Worm (Caenorhabditis elegans): Measurements from ENCODE around the gene R13H4.7.

The R13H4.7 gene

ce11 chrV:11859082-11859858, 8.8 kb downstream of the R13H4.7 start:
- TF ChIP-seq ceh-63 (GFP tag; optimal IDR thresholded peaks at IDR 0.05) = no peak
- TF ChIP-seq nhr-71 (tag; optimal IDR thresholded peaks at IDR 0.05) = peak; percentile 62
- no peak for TF ChIP-seq alr-1 (tag; optimal IDR thresholded peaks at IDR 0.05; ENCODE audit: borderline replicate concordance)
- TF ChIP-seq nhr-85 (tag) = peak; percentile 92
- peak; percentile 48 for TF ChIP-seq jun-1 (tag; optimal IDR thresholded peaks at IDR 0.05)
- no peak for TF ChIP-seq nhr-84 (tag; optimal IDR thresholded peaks at IDR 0.05)
- TF ChIP-seq unc-86 (tag; optimal IDR thresholded peaks at IDR 0.05) = no peak
- TF ChIP-seq xbp-1 (tag; optimal IDR thresholded peaks at IDR 0.05) = no peak
- no peak for TF ChIP-seq ceh-88 (GFP tag; IDR thresholded peaks at IDR 0.05)
- no peak for TF ChIP-seq nhr-76 (tag; optimal IDR thresholded peaks at IDR 0.05)
- no peak for TF ChIP-seq lin-13 (GFP tag; optimal IDR thresholded peaks at IDR 0.05)
- no peak for TF ChIP-seq aly-2 (tag; optimal IDR thresholded peaks at IDR 0.05)
- TF ChIP-seq efl-1 (optimal IDR thresholded peaks at IDR 0.05) = no peak
- peak in 1 of 2 experiments; percentile 19 for TF ChIP-seq efl-1 (GFP tag; optimal IDR thresholded peaks at IDR 0.05 in 1 of 2)
- no peak for TF ChIP-seq fos-1 (tag; optimal IDR thresholded peaks at IDR 0.05)
- TF ChIP-seq lin-35 (GFP tag; optimal IDR thresholded peaks at IDR 0.05) = peak in 1 of 2 experiments; percentile 38
- no peak for TF ChIP-seq swsn-7 (tag; optimal IDR thresholded peaks at IDR 0.05)
- peak in 4 of 6 experiments; percentile 24 to 77 (median 54) for TF ChIP-seq elt-3 (tag; optimal IDR thresholded peaks at IDR 0.05)
- TF ChIP-seq zag-1 (tag; optimal IDR thresholded peaks at IDR 0.05) = no peak
- TF ChIP-seq nhr-237 (tag; optimal IDR thresholded peaks at IDR 0.05) = no peak
- TF ChIP-seq elt-2 (tag; optimal IDR thresholded peaks at IDR 0.05) = peak; percentile 60
- TF ChIP-seq nhr-20 (tag; optimal IDR thresholded peaks at IDR 0.05) = peak; percentile 59
- peak in 1 of 2 experiments; percentile 35 for TF ChIP-seq mdl-1 (tag; optimal IDR thresholded peaks at IDR 0.05)
- TF ChIP-seq lin-14 (GFP tag; optimal IDR thresholded peaks at IDR 0.05) = peak; percentile 69
- TF ChIP-seq unc-98 (GFP tag; IDR thresholded peaks at IDR 0.05) = no peak
- TF ChIP-seq unc-130 (tag; optimal IDR thresholded peaks at IDR 0.05) = no peak
- TF ChIP-seq snu-23 (GFP tag; optimal IDR thresholded peaks at IDR 0.05) = peak; percentile 41
- TF ChIP-seq nhr-11 (tag; optimal IDR thresholded peaks at IDR 0.05) = no peak
- peak in 1 of 2 experiments; percentile 67 for TF ChIP-seq lsy-2 (tag; optimal IDR thresholded peaks at IDR 0.05)
- TF ChIP-seq tbx-2 (tag; optimal IDR thresholded peaks at IDR 0.05) = peak; percentile 14
- TF ChIP-seq pqm-1 (tag; optimal IDR thresholded peaks at IDR 0.05) = no peak
- TF ChIP-seq hpl-2 (GFP tag; optimal IDR thresholded peaks at IDR 0.05) = no peak
- TF ChIP-seq ztf-4 (tag; optimal IDR thresholded peaks at IDR 0.05) = no peak
- TF ChIP-seq tlp-1 (tag; optimal IDR thresholded peaks at IDR 0.05) = no peak
- no peak for TF ChIP-seq pag-3 (tag; optimal IDR thresholded peaks at IDR 0.05; ENCODE audit: borderline replicate concordance, insufficient read depth)
- peak; percentile 36; the same call in 1 of the 2 replicates for TF ChIP-seq nhr-19 (GFP tag; conservative IDR thresholded peaks at IDR 0.05)
- TF ChIP-seq blmp-1 (tag; optimal IDR thresholded peaks at IDR 0.05) = peak; percentile 63
- TF ChIP-seq nhr-90 (tag; optimal IDR thresholded peaks at IDR 0.05; ENCODE audit: poor library complexity) = peak; percentile 17
- TF ChIP-seq ama-1 (optimal IDR thresholded peaks at IDR 0.05) = no peak
- no peak for TF ChIP-seq nhr-47 (tag; optimal IDR thresholded peaks at IDR 0.05)
- TF ChIP-seq unc-62 (GFP tag; optimal IDR thresholded peaks at IDR 0.05) = no peak

ce11 chrV:11858299-11858698, 9.7 kb downstream of the R13H4.7 start:
- TF ChIP-seq egl-27 (tag; optimal IDR thresholded peaks at IDR 0.05) (no peak), jun-1 (tag; optimal IDR thresholded peaks at IDR 0.05) (no peak), xbp-1 (tag; optimal IDR thresholded peaks at IDR 0.05) (no peak), aha-1 (tag; optimal IDR thresholded peaks at IDR 0.05) (no peak), nhr-19 (GFP tag; conservative IDR thresholded peaks at IDR 0.05) (peak; percentile 32; the same call in 1 of the 2 replicates), mef-2 (tag; optimal IDR thresholded peaks at IDR 0.05) (no peak), nhr-28 (tag; optimal IDR thresholded peaks at IDR 0.05) (no peak), lin-15B (tag; optimal IDR thresholded peaks at IDR 0.05) (no peak), dsc-1 (tag; optimal IDR thresholded peaks at IDR 0.05) (no peak), elt-2 (tag; optimal IDR thresholded peaks at IDR 0.05) (no peak), mep-1 (tag; optimal IDR thresholded peaks at IDR 0.05) (peak; percentile 23), ztf-4 (tag; optimal IDR thresholded peaks at IDR 0.05) (no peak), efl-1 (optimal IDR thresholded peaks at IDR 0.05) (no peak), efl-1 (GFP tag; optimal IDR thresholded peaks at IDR 0.05 in 1 of 2) (peak in 1 of 2 experiments; percentile 12), unc-86 (tag; optimal IDR thresholded peaks at IDR 0.05) (no peak), lin-14 (GFP tag; optimal IDR thresholded peaks at IDR 0.05) (peak; percentile 45), efl-3 (GFP tag; optimal IDR thresholded peaks at IDR 0.05) (no peak), C04F5.9 (tag; optimal IDR thresholded peaks at IDR 0.05) (no peak), snu-23 (GFP tag; optimal IDR thresholded peaks at IDR 0.05) (peak; percentile 23), unc-30 (tag; optimal IDR thresholded peaks at IDR 0.05) (no peak), C34B4.2 (tag; optimal IDR thresholded peaks at IDR 0.05) (no peak), ceh-82 (tag; optimal IDR thresholded peaks at IDR 0.05) (no peak)

All from whole organism, L1 larva.